Fruit fly (Drosophila melanogaster) whole organism, pupa: ENCODE measurements around the gene Mics1.

Experiments
- CG10348 ChIP-seq: fragments of 200-800 bp; sonication (Bioruptor generic); IDR thresholded peaks from 2 replicates; pipeline ENCODE4 v1.3.6; 2022; ENCODE audit warnings: missing biosample characterization, missing genetic modification characterization
- CG14655 ChIP-seq: fragments of 200-800 bp; sonication (Bioruptor generic); optimal IDR thresholded peaks from 3 replicates; lab custom pipeline; 2017; ENCODE audit warnings: mild to moderate bottlenecking, missing biosample characterization, missing genetic modification reagents, missing genetic modification characterization
- CG8159 ChIP-seq: fragments of 200-800 bp; sonication (Bioruptor generic); optimal IDR thresholded peaks from 3 replicates; lab custom pipeline; 2018; ENCODE audit warnings: missing biosample characterization, mild to moderate bottlenecking, missing genetic modification characterization, moderate library complexity
- CG8301 ChIP-seq: fragments of 200-800 bp; sonication (Bioruptor generic); optimal IDR thresholded peaks from 2 replicates; lab custom pipeline; 2018; ENCODE audit warnings: missing biosample characterization, mild to moderate bottlenecking, missing genetic modification characterization
- CG9948 ChIP-seq: fragments of 200-800 bp; sonication (Bioruptor generic); optimal IDR thresholded peaks from 2 replicates; lab custom pipeline; 2018; ENCODE audit warnings: missing biosample characterization, mild to moderate bottlenecking, missing genetic modification characterization, moderate library complexity
- Pif1A ChIP-seq: fragments of 200-800 bp; sonication (Bioruptor generic); optimal IDR thresholded peaks from 3 replicates; lab custom pipeline; 2016; ENCODE audit warnings: missing biosample characterization, missing genetic modification characterization
- Pif1B ChIP-seq: fragments of 200-800 bp; sonication (Bioruptor generic); optimal IDR thresholded peaks from 3 replicates; lab custom pipeline; 2016; ENCODE audit warnings: missing biosample characterization, missing genetic modification characterization
- gl ChIP-seq: fragments of 200-800 bp; sonication (Bioruptor generic); optimal IDR thresholded peaks from 2 replicates; lab custom pipeline; 2018; ENCODE audit warnings: missing biosample characterization, mild to moderate bottlenecking, missing genetic modification characterization

dm6 chr3R:7538435-7538834 lies 36.3 kb upstream of the Mics1 start, which contains the start of gene alpha-Est4:
- TF ChIP-seq Pif1A (GFP tag; lab: Kevin White, UChicago) (no peak), CG8159 (tag; lab: Kevin White, UChicago) (no peak), gl (tag; lab: Kevin White, UChicago) (no peak), CG9948 (tag; lab: Kevin White, UChicago) (no peak), Pif1B (no peak), CG10348 (no peak), CG8301 (no peak), CG14655 (GFP tag; lab: Kevin White, UChicago) (no peak)
